Worm (Caenorhabditis elegans) whole organism, early embryonic: ENCODE data around the gene Y44A6D.1.

Experiments used
- B0310.2 ChIP-seq: sonication (generic microtip); optimal IDR thresholded peaks from 2 replicates; lab custom pipeline; 2016; ENCODE audit warnings: mild to moderate bottlenecking, missing genetic modification characterization, missing compliant biosample characterization
- F13C5.2 ChIP-seq: sonication (generic microtip); optimal IDR thresholded peaks from 2 replicates; lab custom pipeline; 2017; ENCODE audit warnings: mild to moderate bottlenecking, missing genetic modification characterization, inconsistent platforms, missing compliant biosample characterization
- aly-1 ChIP-seq: sonication (generic microtip); optimal IDR thresholded peaks from 2 replicates; lab custom pipeline; 2016; ENCODE audit warnings: missing genetic modification characterization, missing compliant biosample characterization
- ama-1 ChIP-seq: fragments of 150-350 bp; optimal IDR thresholded peaks from 2 replicates; lab custom pipeline; 2014
- ceh-13 ChIP-seq: fragments of 200-800 bp; sonication (Bioruptor generic); optimal IDR thresholded peaks from 2 replicates; lab custom pipeline; 2018; ENCODE audit warnings: mild to moderate bottlenecking, missing genetic modification characterization, missing compliant biosample characterization
- ceh-36 ChIP-seq: sonication (generic microtip); optimal IDR thresholded peaks from 2 replicates; lab custom pipeline; 2016; ENCODE audit warnings: missing genetic modification characterization, inconsistent platforms, missing compliant biosample characterization
- ets-7 ChIP-seq: sonication (generic microtip); optimal IDR thresholded peaks from 2 replicates; lab custom pipeline; 2016; ENCODE audit warnings: missing genotype, missing genetic modification characterization, missing compliant biosample characterization
- flt-1 ChIP-seq: fragments of 200-800 bp; sonication (Bioruptor generic); IDR thresholded peaks from 2 replicates; pipeline ENCODE4 v1.3.6; 2022; ENCODE audit warnings: missing genetic modification characterization, missing compliant biosample characterization
- hmbx-1 ChIP-seq: sonication (generic microtip); optimal IDR thresholded peaks from 2 replicates; lab custom pipeline; 2016; ENCODE audit warnings: mild to moderate bottlenecking, missing genetic modification characterization, missing compliant biosample characterization
- hmg-4 ChIP-seq: fragments of 200-800 bp; sonication (Bioruptor generic); optimal IDR thresholded peaks from 2 replicates; lab custom pipeline; 2018; ENCODE audit warnings: mild to moderate bottlenecking, missing genetic modification characterization, missing compliant biosample characterization
- hnd-1 ChIP-seq: sonication (generic microtip); optimal IDR thresholded peaks from 2 replicates; lab custom pipeline; 2016; ENCODE audit warnings: missing genetic modification characterization, missing compliant biosample characterization
- pes-1 ChIP-seq: fragments of 200-800 bp; sonication (Bioruptor generic); IDR thresholded peaks from 2 replicates; pipeline ENCODE4 v1.3.6; 2022; ENCODE audit warnings: missing genetic modification reagents, missing genetic modification characterization, missing compliant biosample characterization
- scrt-1 ChIP-seq: fragments of 200-800 bp; sonication (Bioruptor generic); IDR thresholded peaks from 2 replicates; pipeline ENCODE4 v1.3.6; 2022; ENCODE audit warnings: missing genetic modification characterization, missing compliant biosample characterization
- sea-1 ChIP-seq: fragments of 200-800 bp; sonication (Bioruptor generic); conservative IDR thresholded peaks from 2 replicates; pipeline ENCODE4 v1.3.6; 2022; ENCODE audit warnings: missing genetic modification characterization, missing compliant biosample characterization
- tbx-11 ChIP-seq: fragments of 200-800 bp; sonication (Bioruptor generic); IDR thresholded peaks from 2 replicates; pipeline ENCODE4 v1.3.6; 2022; ENCODE audit warnings: missing genetic modification characterization, missing compliant biosample characterization
- tbx-37 ChIP-seq: fragments of 200-800 bp; sonication (Bioruptor generic); conservative IDR thresholded peaks from 2 replicates; pipeline ENCODE4 v1.3.6; 2022; ENCODE audit warnings: missing genetic modification reagents, missing genetic modification characterization, missing compliant biosample characterization
- tra-4 ChIP-seq: sonication (generic microtip); optimal IDR thresholded peaks from 2 replicates; lab custom pipeline; 2017; ENCODE audit warnings: missing genetic modification characterization, missing compliant biosample characterization

Y44A6D.1 gene

ce11 chrV:20829511-20829910, 39.7 kb upstream of the Y44A6D.1 start, which contains the start of gene num-1:
num-1 (plus strand) TSS chrV:20829811.
- TF ChIP-seq ceh-13 (GFP tag; lab: Kevin White, UChicago), result no peak
- TF ChIP-seq hmg-4 (GFP tag; lab: Kevin White, UChicago), result no peak
- no peak for TF ChIP-seq B0310.2 (tag; lab: Kevin White, UChicago)
- no peak for TF ChIP-seq hmbx-1 (tag; lab: Kevin White, UChicago)
- TF ChIP-seq ceh-36, result no peak
- no peak for TF ChIP-seq tra-4 (tag; lab: Kevin White, UChicago)
- no peak for TF ChIP-seq scrt-1
- no peak for TF ChIP-seq hnd-1 (tag; lab: Kevin White, UChicago)
- TF ChIP-seq flt-1 (GFP tag; lab: Robert Waterston, UW), result no peak
- TF ChIP-seq ets-7, result no peak
- no peak for TF ChIP-seq pes-1 (GFP tag; lab: Robert Waterston, UW)
- no peak for TF ChIP-seq tbx-37 (GFP tag; lab: Robert Waterston, UW)
- no peak for TF ChIP-seq tbx-11 (GFP tag; lab: Robert Waterston, UW)

- no peak for TF ChIP-seq tra-4 (tag; lab: Kevin White, UChicago)
- TF ChIP-seq aly-1 (tag; lab: Kevin White, UChicago), result no peak
- TF ChIP-seq tbx-37 (GFP tag; lab: Robert Waterston, UW), result no peak
- TF ChIP-seq B0310.2 (tag; lab: Kevin White, UChicago), result no peak
- TF ChIP-seq sea-1 (GFP tag; lab: Robert Waterston, UW), result no peak
- no peak for TF ChIP-seq F13C5.2 (tag; lab: Kevin White, UChicago)
- no peak for TF ChIP-seq hmg-4 (GFP tag; lab: Kevin White, UChicago)
Observed at ce11 chrV:20828820-20829219, 39.0 kb upstream of the Y44A6D.1 start, which contains the start of gene sbt-1. sbt-1 (minus strand) TSS chrV:20828881.

- TF ChIP-seq hnd-1 (tag; lab: Kevin White, UChicago) (no peak), B0310.2 (tag; lab: Kevin White, UChicago) (no peak)
Observed at ce11 chrV:20826618-20827017, 36.8 kb upstream of the Y44A6D.1 start.

- TF ChIP-seq B0310.2 (tag; lab: Kevin White, UChicago) (no peak), hmbx-1 (tag; lab: Kevin White, UChicago) (no peak), ceh-36 (no peak), sea-1 (GFP tag; lab: Robert Waterston, UW) (no peak), hmg-4 (GFP tag; lab: Kevin White, UChicago) (no peak), flt-1 (GFP tag; lab: Robert Waterston, UW) (no peak), ceh-13 (GFP tag; lab: Kevin White, UChicago) (no peak), hnd-1 (tag; lab: Kevin White, UChicago) (no peak), scrt-1 (no peak), tbx-11 (GFP tag; lab: Robert Waterston, UW) (no peak), ets-7 (no peak), tra-4 (tag; lab: Kevin White, UChicago) (no peak), tbx-37 (GFP tag; lab: Robert Waterston, UW) (no peak)
Observed at ce11 chrV:20824962-20825609, 35.3 kb upstream of the Y44A6D.1 start, which contains the start of the genes gcy-22 and grl-14. gcy-22 (minus strand) TSS chrV:20825062. grl-14 (plus strand) TSS chrV:20825559.

- no peak for TF ChIP-seq hmbx-1 (tag; lab: Kevin White, UChicago)
- TF ChIP-seq ets-7, result no peak
- no peak for TF ChIP-seq flt-1 (GFP tag; lab: Robert Waterston, UW)
- no peak for TF ChIP-seq sea-1 (GFP tag; lab: Robert Waterston, UW)
- no peak for TF ChIP-seq tbx-37 (GFP tag; lab: Robert Waterston, UW)
- no peak for TF ChIP-seq scrt-1
- TF ChIP-seq ceh-13 (GFP tag; lab: Kevin White, UChicago), result no peak
- no peak for TF ChIP-seq B0310.2 (tag; lab: Kevin White, UChicago)
- TF ChIP-seq aly-1 (tag; lab: Kevin White, UChicago), result no peak
- TF ChIP-seq hnd-1 (tag; lab: Kevin White, UChicago), result no peak
Observed at ce11 chrV:20820033-20820432, 30.2 kb upstream of the Y44A6D.1 start, which contains the start of gene T03D8.6. T03D8.6 (minus strand) TSS chrV:20820330.

ce11 chrV:20815842-20816241, 26.0 kb upstream of the Y44A6D.1 start, which contains the start of gene sshk-1:
sshk-1 (plus strand) TSS chrV:20816142.
- TF ChIP-seq ets-7, result no peak
- no peak for TF ChIP-seq sea-1 (GFP tag; lab: Robert Waterston, UW)
- TF ChIP-seq F13C5.2 (tag; lab: Kevin White, UChicago), result no peak
- no peak for TF ChIP-seq ceh-13 (GFP tag; lab: Kevin White, UChicago)
- TF ChIP-seq aly-1 (tag; lab: Kevin White, UChicago), result no peak
- no peak for TF ChIP-seq scrt-1
- no peak for TF ChIP-seq tbx-37 (GFP tag; lab: Robert Waterston, UW)
- no peak for TF ChIP-seq tra-4 (tag; lab: Kevin White, UChicago)
- no peak for TF ChIP-seq hmbx-1 (tag; lab: Kevin White, UChicago)
- no peak for TF ChIP-seq hmg-4 (GFP tag; lab: Kevin White, UChicago)
- no peak for TF ChIP-seq tbx-11 (GFP tag; lab: Robert Waterston, UW)
- TF ChIP-seq pes-1 (GFP tag; lab: Robert Waterston, UW), result no peak
- TF ChIP-seq ama-1 (lab: Kevin White, UChicago), result no peak
- no peak for TF ChIP-seq hnd-1 (tag; lab: Kevin White, UChicago)
- TF ChIP-seq ceh-36, result no peak
- TF ChIP-seq B0310.2 (tag; lab: Kevin White, UChicago), result no peak
- TF ChIP-seq flt-1 (GFP tag; lab: Robert Waterston, UW), result no peak

ce11 chrV:20814424-20814823, 24.6 kb upstream of the Y44A6D.1 start, which contains the start of gene Y44A6D.7:
Y44A6D.7 (plus strand) TSS chrV:20814724.
- TF ChIP-seq ets-7 (no peak), flt-1 (GFP tag; lab: Robert Waterston, UW) (no peak)
